Fruit fly (Drosophila melanogaster) whole organism, embryonic: Measurements from ENCODE around the gene CG17109.

Experiments
- ATbp ChIP-seq: fragments of 200-800 bp; sonication (Bioruptor generic); optimal IDR thresholded peaks from 2 replicates; lab custom pipeline; 2017; ENCODE audit warnings: missing biosample characterization, mild to moderate bottlenecking, missing genetic modification characterization, missing genetic modification reagents
- Antp ChIP-seq: fragments of 200-800 bp; sonication (Bioruptor generic); optimal IDR thresholded peaks from 3 replicates; lab custom pipeline; 2016; ENCODE audit warnings: missing biosample characterization, missing genetic modification characterization
- Awh ChIP-seq: fragments of 200-800 bp; sonication (Bioruptor generic); IDR thresholded peaks from 2 replicates; pipeline ENCODE4, ENCODE4 v1.3.6; 2022; ENCODE audit warnings: missing biosample characterization, missing genetic modification characterization
- Bgb ChIP-seq: fragments of 200-800 bp; sonication (Bioruptor generic); IDR thresholded peaks from 2 replicates; pipeline ENCODE4 v1.3.6; 2022; ENCODE audit warnings: missing biosample characterization, missing genetic modification characterization; ENCODE audit not compliant: partially characterized antibody
- CG12769 ChIP-seq: fragments of 200-800 bp; sonication (Bioruptor generic); optimal IDR thresholded peaks from 2 replicates; lab custom pipeline; 2019; ENCODE audit warnings: missing biosample characterization, mild to moderate bottlenecking, missing genetic modification characterization, moderate library complexity
- CG13296 ChIP-seq: fragments of 200-800 bp; sonication (Bioruptor generic); optimal IDR thresholded peaks from 3 replicates; lab custom pipeline; 2018; ENCODE audit warnings: missing biosample characterization, mild to moderate bottlenecking, missing genetic modification characterization
- CG15601 ChIP-seq: fragments of 200-800 bp; sonication (Bioruptor generic); optimal IDR thresholded peaks from 3 replicates; lab custom pipeline; 2019; ENCODE audit warnings: missing biosample characterization, mild to moderate bottlenecking, missing genetic modification characterization, moderate library complexity
- CG1602 ChIP-seq: fragments of 200-800 bp; sonication (Bioruptor generic); optimal IDR thresholded peaks from 3 replicates; lab custom pipeline; 2016; ENCODE audit warnings: missing biosample characterization, missing genetic modification characterization
- CG17385 ChIP-seq: fragments of 200-800 bp; sonication (Bioruptor generic); optimal IDR thresholded peaks from 3 replicates; lab custom pipeline; 2018; ENCODE audit warnings: missing biosample characterization, mild to moderate bottlenecking, missing genetic modification characterization
- CG17802 ChIP-seq: fragments of 200-800 bp; sonication (Bioruptor generic); optimal IDR thresholded peaks from 2 replicates; lab custom pipeline; 2018; ENCODE audit warnings: missing biosample characterization, mild to moderate bottlenecking, missing genetic modification characterization, moderate library complexity
- CG18764 ChIP-seq: fragments of 200-800 bp; sonication (Bioruptor generic); optimal IDR thresholded peaks from 3 replicates; lab custom pipeline; 2016; ENCODE audit warnings: missing biosample characterization, missing genetic modification characterization
- CG2712 ChIP-seq: fragments of 200-800 bp; optimal IDR thresholded peaks from 3 replicates; lab custom pipeline; 2019; ENCODE audit warnings: missing biosample characterization, mild to moderate bottlenecking, missing genetic modification characterization, moderate library complexity
- CG2875 ChIP-seq: fragments of 200-800 bp; sonication (Bioruptor generic); optimal IDR thresholded peaks from 2 replicates; lab custom pipeline; 2017; ENCODE audit warnings: missing biosample characterization, mild to moderate bottlenecking, missing genetic modification characterization, missing genetic modification reagents
- CG3163 ChIP-seq: fragments of 200-800 bp; sonication (Bioruptor generic); optimal IDR thresholded peaks from 3 replicates; lab custom pipeline; 2016; ENCODE audit warnings: missing biosample characterization, missing genetic modification characterization
- CG33557 ChIP-seq: fragments of 200-800 bp; sonication (Bioruptor generic); optimal IDR thresholded peaks from 2 replicates; lab custom pipeline; 2019; ENCODE audit warnings: missing biosample characterization, mild to moderate bottlenecking, missing genetic modification characterization, moderate library complexity
- CG5180 ChIP-seq: fragments of 200-800 bp; sonication (Bioruptor generic); optimal IDR thresholded peaks from 3 replicates; lab custom pipeline; 2017; ENCODE audit warnings: missing biosample characterization, missing genetic modification characterization, mild to moderate bottlenecking, moderate library complexity, missing genetic modification reagents
- CG5245 ChIP-seq: fragments of 200-800 bp; sonication (Bioruptor generic); optimal IDR thresholded peaks from 3 replicates; lab custom pipeline; 2016; ENCODE audit warnings: missing biosample characterization, missing genetic modification characterization
- CG7556 ChIP-seq: fragments of 200-800 bp; sonication (Bioruptor generic); optimal IDR thresholded peaks from 2 replicates; lab custom pipeline; 2017; ENCODE audit warnings: missing biosample characterization, mild to moderate bottlenecking, missing genetic modification characterization
- CG8924 ChIP-seq: fragments of 200-800 bp; optimal IDR thresholded peaks from 3 replicates; lab custom pipeline; 2019; ENCODE audit warnings: missing biosample characterization, mild to moderate bottlenecking, missing genetic modification characterization, moderate library complexity
- CoRest ChIP-seq: fragments of 200-800 bp; sonication (Bioruptor generic); optimal IDR thresholded peaks from 3 replicates; lab custom pipeline; 2018; ENCODE audit warnings: missing biosample characterization, mild to moderate bottlenecking, missing genetic modification characterization, moderate library complexity
- CrebB ChIP-seq: fragments of 200-800 bp; sonication (Bioruptor generic); optimal IDR thresholded peaks from 3 replicates; lab custom pipeline; 2018; ENCODE audit warnings: missing biosample characterization, mild to moderate bottlenecking, missing genetic modification characterization
- Dbx ChIP-seq: fragments of 200-800 bp; sonication (Bioruptor generic); IDR thresholded peaks from 3 replicates; pipeline ENCODE4 v1.3.6; 2022; ENCODE audit warnings: missing biosample characterization, missing genetic modification characterization
- Dek ChIP-seq: fragments of 200-800 bp; sonication (Bioruptor generic); optimal IDR thresholded peaks from 3 replicates; lab custom pipeline; 2019; ENCODE audit warnings: missing biosample characterization, mild to moderate bottlenecking, missing genetic modification characterization, moderate library complexity
- Fer2 ChIP-seq: fragments of 200-800 bp; sonication (Bioruptor generic); optimal IDR thresholded peaks from 2 replicates; lab custom pipeline; 2018; ENCODE audit warnings: missing biosample characterization, mild to moderate bottlenecking, missing genetic modification characterization, moderate library complexity
- Hmr ChIP-seq: fragments of 200-800 bp; sonication (Bioruptor generic); optimal IDR thresholded peaks from 3 replicates; lab custom pipeline; 2017; ENCODE audit warnings: mild to moderate bottlenecking, missing biosample characterization, missing genetic modification reagents, missing genetic modification characterization
- Kr ChIP-seq: fragments of 200-800 bp; sonication (Bioruptor generic); optimal IDR thresholded peaks from 2 replicates; lab custom pipeline; 2017; ENCODE audit warnings: missing biosample characterization, mild to moderate bottlenecking, missing genetic modification characterization
- Mes4 ChIP-seq: fragments of 200-800 bp; sonication (Bioruptor generic); optimal IDR thresholded peaks from 2 replicates; lab custom pipeline; 2016; ENCODE audit warnings: missing biosample characterization, missing genetic modification characterization
- NC2β ChIP-seq: fragments of 200-800 bp; sonication (Bioruptor generic); optimal IDR thresholded peaks from 2 replicates; lab custom pipeline; 2016; ENCODE audit warnings: missing biosample characterization, missing genetic modification characterization
- NFAT ChIP-seq: fragments of 200-800 bp; sonication (Bioruptor generic); IDR thresholded peaks from 2 replicates; pipeline ENCODE4 v1.3.6; 2022; ENCODE audit warnings: missing biosample characterization, missing genetic modification characterization
- Nf-YC ChIP-seq: fragments of 200-800 bp; optimal IDR thresholded peaks from 3 replicates; lab custom pipeline; 2019; ENCODE audit warnings: missing biosample characterization, mild to moderate bottlenecking, missing genetic modification characterization, moderate library complexity
- Pdp1 ChIP-seq, 2 experiments: fragments of 200-800 bp; sonication (Bioruptor generic); optimal IDR thresholded peaks; 3 replicates each; lab custom pipeline; 2016; ENCODE audit warnings: missing biosample characterization in 2 of 2, missing genetic modification characterization in 2 of 2, mild to moderate bottlenecking in 1 of 2, moderate library complexity in 1 of 2
- Side ChIP-seq: fragments of 200-800 bp; sonication (Bioruptor generic); optimal IDR thresholded peaks from 2 replicates; lab custom pipeline; 2016; ENCODE audit warnings: missing biosample characterization, missing genetic modification characterization
- Ssrp ChIP-seq: fragments of 200-800 bp; sonication (Bioruptor generic); optimal IDR thresholded peaks from 2 replicates; lab custom pipeline; 2018; ENCODE audit warnings: missing biosample characterization, mild to moderate bottlenecking, missing genetic modification characterization, moderate library complexity
- Trl ChIP-seq, 3 experiments: fragments of >200 bp in 2 of 3; fragments of 200-800 bp in 1 of 3; sonication (Bioruptor generic) in 1 of 3; optimal IDR thresholded peaks; 2 replicates in 1 of 3; 3 replicates in 2 of 3; lab custom pipeline; 2016 to 2017; ENCODE audit warnings: missing biosample characterization in 1 of 3, missing genetic modification characterization in 1 of 3
- az2 ChIP-seq: fragments of 200-800 bp; sonication (Bioruptor generic); optimal IDR thresholded peaks from 3 replicates; lab custom pipeline; 2016; ENCODE audit warnings: missing biosample characterization, missing genetic modification characterization
- ci ChIP-seq: fragments of 200-800 bp; sonication (Bioruptor generic); IDR thresholded peaks from 3 replicates; pipeline ENCODE4 v1.3.6; 2022; ENCODE audit warnings: missing biosample characterization, missing genetic modification characterization
- corto ChIP-seq: fragments of 200-800 bp; sonication (Bioruptor generic); optimal IDR thresholded peaks from 2 replicates; lab custom pipeline; 2016; ENCODE audit warnings: missing biosample characterization, mild to moderate bottlenecking, missing genetic modification characterization, moderate library complexity
- crp ChIP-seq, 2 experiments: fragments of 200-800 bp; sonication (Bioruptor generic); optimal IDR thresholded peaks; 2 replicates in 1 of 2; 3 replicates in 1 of 2; lab custom pipeline; 2017; ENCODE audit warnings: missing biosample characterization in 2 of 2, missing genetic modification characterization in 2 of 2, mild to moderate bottlenecking in 1 of 2, moderate library complexity in 1 of 2
- fd102C ChIP-seq: fragments of 200-800 bp; sonication (Bioruptor generic); optimal IDR thresholded peaks from 2 replicates; lab custom pipeline; 2018; ENCODE audit warnings: missing biosample characterization, mild to moderate bottlenecking, missing genetic modification characterization, moderate library complexity
- fd64A ChIP-seq: fragments of 200-800 bp; sonication (Bioruptor generic); optimal IDR thresholded peaks from 3 replicates; lab custom pipeline; 2018; ENCODE audit warnings: missing biosample characterization, mild to moderate bottlenecking, missing genetic modification characterization
- ftz-f1 ChIP-seq: fragments of 200-800 bp; sonication (Bioruptor generic); optimal IDR thresholded peaks from 2 replicates; lab custom pipeline; 2016; ENCODE audit warnings: missing biosample characterization, missing genetic modification characterization
- jumu ChIP-seq: fragments of 200-800 bp; sonication (Bioruptor generic); optimal IDR thresholded peaks from 3 replicates; lab custom pipeline; 2016; ENCODE audit warnings: missing biosample characterization, missing genetic modification characterization
- peb ChIP-seq: fragments of 200-800 bp; sonication (Bioruptor generic); IDR thresholded peaks from 2 replicates; pipeline ENCODE4 v1.3.6; 2022; ENCODE audit warnings: missing biosample characterization, missing genetic modification characterization
- row ChIP-seq: fragments of 200-800 bp; sonication (Bioruptor generic); IDR thresholded peaks from 3 replicates; pipeline ENCODE4 v1.3.6; 2022; ENCODE audit warnings: missing biosample characterization, missing genetic modification characterization
- slp2 ChIP-seq: fragments of 200-800 bp; sonication (Bioruptor generic); optimal IDR thresholded peaks from 2 replicates; lab custom pipeline; 2016; ENCODE audit warnings: missing biosample characterization, missing genetic modification characterization
- so ChIP-seq: fragments of 200-800 bp; sonication (Bioruptor generic); IDR thresholded peaks from 3 replicates; pipeline ENCODE4 v1.3.6; 2022; ENCODE audit warnings: missing biosample characterization, missing genetic modification characterization
- ssp ChIP-seq: fragments of 200-800 bp; sonication (Bioruptor generic); IDR thresholded peaks from 2 replicates; pipeline ENCODE4 v1.3.6; 2022; ENCODE audit warnings: missing biosample characterization, missing genetic modification characterization
- toy ChIP-seq: fragments of 200-800 bp; sonication (Bioruptor generic); IDR thresholded peaks from 2 replicates; pipeline ENCODE4 v1.3.6; 2022; ENCODE audit warnings: missing biosample characterization, missing genetic modification characterization
- vfl ChIP-seq: fragments of 200-800 bp; sonication (Bioruptor generic); optimal IDR thresholded peaks from 2 replicates; lab custom pipeline; 2016; ENCODE audit warnings: missing biosample characterization, missing genetic modification characterization
- wor ChIP-seq: fragments of 200-800 bp; sonication (Bioruptor generic); IDR thresholded peaks from 2 replicates; pipeline ENCODE4 v1.3.6; 2022; ENCODE audit warnings: missing biosample characterization, missing genetic modification characterization
- zfh1 ChIP-seq: fragments of 200-800 bp; sonication (Bioruptor generic); IDR thresholded peaks from 3 replicates; pipeline ENCODE4 v1.3.6; 2022; ENCODE audit warnings: missing biosample characterization, missing genetic modification characterization

The CG17109 gene

DNA sequence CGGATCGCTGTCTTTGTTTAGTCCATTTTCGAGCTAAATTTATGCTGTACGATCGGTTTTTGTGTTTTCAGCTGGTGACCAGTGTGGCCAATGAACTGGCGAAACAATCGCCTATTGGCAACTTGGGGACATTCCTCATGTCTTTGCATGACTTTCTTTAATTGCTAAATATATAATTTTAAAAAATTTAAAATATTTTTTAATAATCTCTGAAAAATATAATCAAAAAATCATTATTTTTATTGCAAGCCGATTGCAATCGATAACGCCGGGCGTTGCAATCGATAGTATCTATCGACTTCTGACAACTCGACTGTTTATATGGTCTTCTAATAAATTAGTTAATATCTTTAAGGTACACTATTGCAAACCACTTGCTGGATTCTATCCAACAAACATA is 34.3 kb upstream of the CG17109 start, which contains the start of the genes sav and Ublcp1 (continued):
- TF ChIP-seq az2 (GFP tag; lab: Kevin White, UChicago) (no peak), CG2712 (tag; lab: Kevin White, UChicago) (peak; percentile 61), so (no peak), CG13296 (GFP tag; lab: Kevin White, UChicago) (no peak), Hmr (peak; percentile 6), row (GFP tag; lab: Robert Waterston, UW) (peak; percentile 67), ci (GFP tag; lab: Robert Waterston, UW) (no peak), CG2875 (no peak), CG1602 (GFP tag; lab: Kevin White, UChicago) (peak; percentile 19), vfl (GFP tag; lab: Kevin White, UChicago) (no peak), Side (no peak), fd64A (no peak), CrebB (tag; lab: Kevin White, UChicago) (no peak), toy (no peak), CG12769 (no peak), ssp (GFP tag; lab: Robert Waterston, UW) (0 out of 2 replicates have a peak, but pooled peaks have one; percentile 15), Antp (GFP tag; lab: Kevin White, UChicago) (no peak), NC2β (no peak), jumu (GFP tag; lab: Kevin White, UChicago) (no peak), CG3163 (no peak), Dbx (GFP tag; lab: Robert Waterston, UW) (no peak), Pdp1 (GFP tag; optimal IDR thresholded peaks at IDR 0.05; lab: Kevin White, UChicago) (no peak), ftz-f1 (no peak), Bgb (GFP tag; lab: Robert Waterston, UW) (peak; percentile 87), corto (GFP tag; lab: Kevin White, UChicago) (no peak), Dek (tag; lab: Kevin White, UChicago) (no peak), Trl (optimal IDR thresholded peaks at IDR 0.05; lab: Kevin White, UChicago) (no peak), Trl (GFP tag; optimal IDR thresholded peaks at IDR 0.05; lab: Kevin White, UChicago) (no peak), CG18764 (GFP tag; lab: Kevin White, UChicago) (no peak), fd102C (GFP tag; lab: Kevin White, UChicago) (no peak), CG8924 (tag; lab: Kevin White, UChicago) (peak; percentile 54), Awh (GFP tag; lab: Robert Waterston, UW) (no peak), Ssrp (peak; percentile 17), CG17385 (GFP tag; lab: Kevin White, UChicago) (no peak), zfh1 (GFP tag; lab: Robert Waterston, UW) (no peak), peb (GFP tag; lab: Robert Waterston, UW) (no peak), Mes4 (GFP tag; lab: Kevin White, UChicago) (no peak), CG33557 (GFP tag; lab: Kevin White, UChicago) (peak; percentile 11), ATbp (GFP tag; lab: Kevin White, UChicago) (no peak), CG15601 (tag; lab: Kevin White, UChicago) (no peak), NFAT (GFP tag; lab: Robert Waterston, UW) (no peak), CoRest (tag; lab: Kevin White, UChicago) (peak; percentile 53), Fer2 (tag; lab: Kevin White, UChicago) (no peak), CG5180 (no peak), crp (GFP tag; optimal IDR thresholded peaks at IDR 0.05; lab: Kevin White, UChicago) (peak in 1 of 2 experiments; percentile 76), slp2 (GFP tag; lab: Kevin White, UChicago) (no peak), Nf-YC (tag; lab: Kevin White, UChicago) (peak; percentile 9), Kr (GFP tag; lab: Kevin White, UChicago) (no peak), CG17802 (no peak), CG7556 (GFP tag; lab: Kevin White, UChicago) (no peak), CG5245 (GFP tag; lab: Kevin White, UChicago) (no peak), wor (GFP tag; lab: Robert Waterston, UW) (no peak)
